Worm (Caenorhabditis elegans) whole organism, late embryonic: Measurements from ENCODE around the gene T02E9.6.

Experiments used
- C08G9.2 ChIP-seq: sonication (generic microtip); optimal IDR thresholded peaks from 2 replicates; lab custom pipeline; 2016; ENCODE audit warnings: mild to moderate bottlenecking, missing genetic modification characterization, moderate library complexity, missing compliant biosample characterization
- C38D4.7 ChIP-seq: fragments of 200-800 bp; sonication (Bioruptor generic); optimal IDR thresholded peaks from 2 replicates; lab custom pipeline; 2018; ENCODE audit warnings: mild to moderate bottlenecking, missing genetic modification characterization, moderate library complexity, missing compliant biosample characterization
- F13H6.1 ChIP-seq: sonication (generic microtip); optimal IDR thresholded peaks from 2 replicates; lab custom pipeline; 2016; ENCODE audit warnings: missing genetic modification characterization, missing compliant biosample characterization
- K09A11.1 ChIP-seq: sonication (generic microtip); optimal IDR thresholded peaks from 2 replicates; lab custom pipeline; 2017; ENCODE audit warnings: antibody characterized with exemption, mild to moderate bottlenecking, missing genetic modification characterization, missing compliant biosample characterization; ENCODE audit not compliant: insufficient read depth
- T23F11.4 ChIP-seq: fragments of 200-800 bp; sonication (Bioruptor generic); optimal IDR thresholded peaks from 2 replicates; lab custom pipeline; 2018; ENCODE audit warnings: mild to moderate bottlenecking, missing genetic modification characterization, missing compliant biosample characterization
- ahr-1 ChIP-seq: sonication (generic microtip); optimal IDR thresholded peaks from 2 replicates; lab custom pipeline; 2016; ENCODE audit warnings: missing genetic modification characterization, missing compliant biosample characterization
- ama-1 ChIP-seq: fragments of 150-350 bp; optimal IDR thresholded peaks from 2 replicates; lab custom pipeline; 2014
- ceh-14 ChIP-seq: sonication (generic microtip); optimal IDR thresholded peaks from 2 replicates; lab custom pipeline; 2016; ENCODE audit warnings: missing genotype, missing genetic modification characterization, missing compliant biosample characterization
- ceh-18 ChIP-seq: sonication (generic microtip); optimal IDR thresholded peaks from 2 replicates; lab custom pipeline; 2016; ENCODE audit warnings: missing genetic modification characterization, missing compliant biosample characterization
- ceh-19 ChIP-seq: fragments of 200-800 bp; sonication (Bioruptor generic); optimal IDR thresholded peaks from 2 replicates; lab custom pipeline; 2018; ENCODE audit warnings: mild to moderate bottlenecking, missing genetic modification characterization, missing compliant biosample characterization
- ceh-22 ChIP-seq: sonication (generic microtip); optimal IDR thresholded peaks from 2 replicates; lab custom pipeline; 2017; ENCODE audit warnings: missing biosample characterization, missing genetic modification characterization
- ceh-24 ChIP-seq: sonication (generic microtip); optimal IDR thresholded peaks from 2 replicates; lab custom pipeline; 2016; ENCODE audit warnings: mild to moderate bottlenecking, missing genetic modification characterization, missing compliant biosample characterization
- ceh-30 ChIP-seq: fragments of 150-350 bp; optimal IDR thresholded peaks from 2 replicates; lab custom pipeline; 2014; ENCODE audit warnings: missing biosample characterization, missing genetic modification characterization
- ceh-34 ChIP-seq: sonication (generic microtip); optimal IDR thresholded peaks from 2 replicates; lab custom pipeline; 2016; ENCODE audit warnings: mild to moderate bottlenecking, missing genetic modification characterization, missing compliant biosample characterization
- ceh-45 ChIP-seq: fragments of 200-800 bp; sonication (Bioruptor generic); IDR thresholded peaks from 2 replicates; pipeline ENCODE4 v1.3.6; 2022; ENCODE audit warnings: missing genetic modification reagents, missing genetic modification characterization, missing compliant biosample characterization
- ceh-48 ChIP-seq: sonication (generic microtip); optimal IDR thresholded peaks from 2 replicates; lab custom pipeline; 2016; ENCODE audit warnings: missing genetic modification characterization, inconsistent platforms, missing compliant biosample characterization
- che-1 ChIP-seq: sonication (generic microtip); optimal IDR thresholded peaks from 2 replicates; lab custom pipeline; 2016; ENCODE audit warnings: mild to moderate bottlenecking, missing genetic modification characterization, missing compliant biosample characterization
- elt-2 ChIP-seq: sonication (generic microtip); optimal IDR thresholded peaks from 2 replicates; lab custom pipeline; 2016; ENCODE audit warnings: missing genetic modification reagents, missing genetic modification characterization, missing compliant biosample characterization
- elt-4 ChIP-seq: sonication (generic microtip); optimal IDR thresholded peaks from 2 replicates; lab custom pipeline; 2016; ENCODE audit warnings: missing genetic modification characterization, missing compliant biosample characterization
- ets-4 ChIP-seq: sonication (generic microtip); optimal IDR thresholded peaks from 2 replicates; lab custom pipeline; 2016; ENCODE audit warnings: missing genetic modification characterization, missing compliant biosample characterization
- eyg-1 ChIP-seq: sonication (generic microtip); optimal IDR thresholded peaks from 2 replicates; lab custom pipeline; 2016; ENCODE audit warnings: missing genotype, missing genetic modification characterization, missing compliant biosample characterization
- fax-1 ChIP-seq: sonication (generic microtip); optimal IDR thresholded peaks from 2 replicates; lab custom pipeline; 2016; ENCODE audit warnings: missing genotype, missing genetic modification characterization, missing compliant biosample characterization
- fkh-10 ChIP-seq: fragments of 150-350 bp; optimal IDR thresholded peaks from 2 replicates; lab custom pipeline; 2014; ENCODE audit warnings: missing biosample characterization, missing genetic modification reagents, missing genetic modification characterization
- fkh-6 ChIP-seq: sonication (generic microtip); optimal IDR thresholded peaks from 2 replicates; lab custom pipeline; 2016; ENCODE audit warnings: missing genetic modification characterization, missing compliant biosample characterization
- hlh-30 ChIP-seq: sonication (generic microtip); optimal IDR thresholded peaks from 2 replicates; lab custom pipeline; 2017; ENCODE audit warnings: antibody characterized with exemption, missing genetic modification characterization, missing compliant biosample characterization; ENCODE audit not compliant: insufficient read depth
- hlh-8 ChIP-seq: sonication (generic microtip); optimal IDR thresholded peaks from 2 replicates; lab custom pipeline; 2016; ENCODE audit warnings: missing genotype, missing genetic modification characterization, missing compliant biosample characterization
- lin-11 ChIP-seq: fragments of 200-800 bp; sonication (Bioruptor generic); optimal IDR thresholded peaks from 2 replicates; lab custom pipeline; 2018; ENCODE audit warnings: mild to moderate bottlenecking, missing genetic modification characterization, missing compliant biosample characterization
- npax-4 ChIP-seq: sonication (generic microtip); optimal IDR thresholded peaks from 2 replicates; lab custom pipeline; 2016; ENCODE audit warnings: missing genetic modification characterization, missing compliant biosample characterization
- odd-2 ChIP-seq: sonication (generic microtip); optimal IDR thresholded peaks from 2 replicates; lab custom pipeline; 2017; ENCODE audit warnings: antibody characterized with exemption, mild to moderate bottlenecking, missing genetic modification characterization, missing compliant biosample characterization
- pag-3 ChIP-seq: sonication (generic microtip); optimal IDR thresholded peaks from 2 replicates; lab custom pipeline; 2016; ENCODE audit warnings: missing compliant biosample characterization, missing genetic modification characterization, borderline replicate concordance
- pat-9 ChIP-seq: fragments of 200-800 bp; sonication (Bioruptor generic); optimal IDR thresholded peaks from 2 replicates; lab custom pipeline; 2018; ENCODE audit warnings: mild to moderate bottlenecking, missing genetic modification characterization, moderate library complexity, missing compliant biosample characterization
- pha-4 ChIP-seq: fragments of 150-350 bp; optimal IDR thresholded peaks from 2 replicates; lab custom pipeline; 2018; ENCODE audit warnings: missing biosample characterization, missing genetic modification reagents, missing genetic modification characterization
- pqm-1 ChIP-seq: sonication (generic microtip); optimal IDR thresholded peaks from 2 replicates; lab custom pipeline; 2016; ENCODE audit warnings: missing genetic modification characterization, missing compliant biosample characterization
- ref-2 ChIP-seq: sonication (generic microtip); optimal IDR thresholded peaks from 2 replicates; lab custom pipeline; 2016; ENCODE audit warnings: missing genetic modification characterization, missing compliant biosample characterization
- rnt-1 ChIP-seq: sonication (generic microtip); optimal IDR thresholded peaks from 2 replicates; lab custom pipeline; 2016; ENCODE audit warnings: missing genetic modification characterization, missing compliant biosample characterization
- sdc-2 ChIP-seq: sonication (generic microtip); optimal IDR thresholded peaks from 2 replicates; lab custom pipeline; 2016; ENCODE audit warnings: missing genotype, missing genetic modification characterization, missing compliant biosample characterization
- sox-2 ChIP-seq: fragments of 200-800 bp; sonication (Bioruptor generic); IDR thresholded peaks from 2 replicates; pipeline ENCODE4 v1.3.6; 2022; ENCODE audit warnings: missing genetic modification reagents, missing genetic modification characterization, missing compliant biosample characterization
- syd-9 ChIP-seq: sonication (generic microtip); optimal IDR thresholded peaks from 2 replicates; lab custom pipeline; 2016; ENCODE audit warnings: mild to moderate bottlenecking, missing genetic modification characterization, moderate library complexity, missing compliant biosample characterization
- tbx-2 ChIP-seq: sonication (generic microtip); optimal IDR thresholded peaks from 2 replicates; lab custom pipeline; 2016; ENCODE audit warnings: missing genetic modification characterization, missing compliant biosample characterization
- ttx-3 ChIP-seq: sonication (generic microtip); optimal IDR thresholded peaks from 2 replicates; lab custom pipeline; 2016; ENCODE audit warnings: missing genetic modification reagents, missing genetic modification characterization, missing compliant biosample characterization
- unc-3 ChIP-seq, 2 experiments: fragments of 200-800 bp in 1 of 2; sonication (Bioruptor generic) in 1 of 2; sonication (generic microtip) in 1 of 2; conservative IDR thresholded peaks in 1 of 2; optimal IDR thresholded peaks in 1 of 2; 2 replicates each; pipeline versions ENCODE4 v1.3.6 to Lab custom; 2016 to 2022; ENCODE audit warnings: missing compliant biosample characterization in 2 of 2, missing genetic modification characterization in 2 of 2, missing genetic modification reagents in 1 of 2
- unc-42 ChIP-seq: sonication (generic microtip); optimal IDR thresholded peaks from 2 replicates; lab custom pipeline; 2016; ENCODE audit warnings: missing genotype, missing genetic modification characterization, missing compliant biosample characterization
- unc-55 ChIP-seq: sonication (generic microtip); optimal IDR thresholded peaks from 2 replicates; lab custom pipeline; 2017; ENCODE audit warnings: missing biosample characterization, missing genetic modification reagents, missing genetic modification characterization
- unc-86 ChIP-seq: sonication (generic microtip); optimal IDR thresholded peaks from 2 replicates; lab custom pipeline; 2016; ENCODE audit warnings: missing genetic modification characterization, missing compliant biosample characterization
- zip-5 ChIP-seq: sonication (generic microtip); optimal IDR thresholded peaks from 2 replicates; lab custom pipeline; 2016; ENCODE audit warnings: missing genetic modification characterization, missing compliant biosample characterization

The T02E9.6 gene

DNA sequence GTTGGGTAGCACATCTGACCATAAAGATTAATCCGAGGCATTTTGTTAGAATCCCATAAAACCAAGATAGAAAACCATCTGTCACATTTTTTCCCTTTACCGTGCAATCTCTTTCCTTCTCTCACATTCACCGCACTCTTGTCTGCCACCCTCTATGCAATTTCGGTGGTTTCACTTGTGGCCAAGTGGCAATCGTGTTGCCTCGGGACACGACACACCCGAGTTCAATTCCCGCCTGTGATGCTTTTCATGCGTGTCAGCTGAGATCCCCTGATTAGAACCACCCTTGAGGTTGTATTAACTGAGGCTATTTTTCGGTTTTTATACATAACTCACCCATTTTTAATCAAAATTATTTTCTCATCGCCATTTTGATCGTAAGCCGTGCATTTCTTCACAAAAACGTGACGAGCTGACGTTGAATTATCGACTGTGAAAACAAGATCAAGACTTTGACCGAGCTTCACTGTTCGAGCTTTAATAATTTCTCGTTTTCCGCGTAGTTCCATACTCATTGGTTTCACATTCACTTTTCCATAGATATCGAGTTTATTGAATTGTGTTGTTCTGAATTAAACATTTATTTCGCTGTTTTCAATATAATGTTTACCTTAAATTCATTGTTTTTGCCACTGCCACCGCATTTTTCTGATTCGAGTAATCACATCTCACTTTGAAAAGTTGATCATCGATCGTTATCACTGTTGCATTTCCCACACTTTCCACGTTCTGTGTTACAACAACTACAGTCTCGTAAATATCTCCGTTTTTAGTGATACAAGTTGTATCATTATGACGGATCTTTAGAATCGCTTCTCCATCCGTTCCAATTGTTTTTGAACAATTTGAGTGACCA is 19.8 kb downstream of the T02E9.6 start (continued):
- peak; percentile 97 for TF ChIP-seq syd-9 (tag; lab: Kevin White, UChicago)
- peak; percentile 100 for TF ChIP-seq T23F11.4
- TF ChIP-seq pat-9 (tag; lab: Kevin White, UChicago): peak; percentile 100
- peak; percentile 96 for TF ChIP-seq fkh-6
- TF ChIP-seq K09A11.1: peak; percentile 98
- peak; percentile 98 for TF ChIP-seq sox-2 (GFP tag; lab: Robert Waterston, UW)
- peak; percentile 91 for TF ChIP-seq odd-2 (tag; lab: Kevin White, UChicago)
- peak; percentile 99 for TF ChIP-seq ttx-3 (tag; lab: Kevin White, UChicago)
- TF ChIP-seq ama-1 (lab: Kevin White, UChicago): no peak
- peak; percentile 96 for TF ChIP-seq fax-1 (tag; lab: Kevin White, UChicago)
- TF ChIP-seq ceh-19 (GFP tag; lab: Kevin White, UChicago): peak; percentile 99
- TF ChIP-seq ceh-14 (tag; lab: Kevin White, UChicago): peak; percentile 99
- peak; percentile 96 for TF ChIP-seq ceh-18 (tag; lab: Kevin White, UChicago)
- TF ChIP-seq unc-42 (tag; lab: Kevin White, UChicago): peak; percentile 86
- TF ChIP-seq npax-4: peak; percentile 97
- TF ChIP-seq che-1 (tag; lab: Kevin White, UChicago): peak; percentile 98
- TF ChIP-seq ceh-48 (tag; lab: Kevin White, UChicago): peak; percentile 98
- peak; percentile 97 for TF ChIP-seq hlh-8
- TF ChIP-seq elt-2 (tag; lab: Kevin White, UChicago): peak; percentile 100
- peak; percentile 97 for TF ChIP-seq ref-2 (tag; lab: Kevin White, UChicago)
- TF ChIP-seq unc-3 (GFP tag; conservative IDR thresholded peaks at IDR 0.05; lab: Robert Waterston, UW): peak; percentile 99
- TF ChIP-seq unc-3 (tag; optimal IDR thresholded peaks at IDR 0.05; lab: Kevin White, UChicago): peak; percentile 95
- peak; percentile 97 for TF ChIP-seq C38D4.7 (GFP tag; lab: Kevin White, UChicago)
- peak; percentile 99 for TF ChIP-seq ceh-34
- peak; percentile 96 for TF ChIP-seq ceh-30
- TF ChIP-seq lin-11 (tag; lab: Kevin White, UChicago): peak; percentile 97
- TF ChIP-seq rnt-1 (tag; lab: Kevin White, UChicago): peak; percentile 98
- peak; percentile 97 for TF ChIP-seq elt-4 (tag; lab: Kevin White, UChicago)
- peak; percentile 94 for TF ChIP-seq ets-4 (tag; lab: Kevin White, UChicago)
- TF ChIP-seq zip-5 (tag; lab: Kevin White, UChicago): peak; percentile 90
- TF ChIP-seq ahr-1 (tag; lab: Kevin White, UChicago): peak; percentile 96
- peak; percentile 92 for TF ChIP-seq pag-3
- no peak for TF ChIP-seq pha-4 (tag; lab: Kevin White, UChicago)
- peak; percentile 99 for TF ChIP-seq C08G9.2
- TF ChIP-seq ceh-45: peak; percentile 99
- peak; percentile 97 for TF ChIP-seq ceh-22 (tag; lab: Kevin White, UChicago)
- TF ChIP-seq, all 69 proteins: peak for 66

DNA sequence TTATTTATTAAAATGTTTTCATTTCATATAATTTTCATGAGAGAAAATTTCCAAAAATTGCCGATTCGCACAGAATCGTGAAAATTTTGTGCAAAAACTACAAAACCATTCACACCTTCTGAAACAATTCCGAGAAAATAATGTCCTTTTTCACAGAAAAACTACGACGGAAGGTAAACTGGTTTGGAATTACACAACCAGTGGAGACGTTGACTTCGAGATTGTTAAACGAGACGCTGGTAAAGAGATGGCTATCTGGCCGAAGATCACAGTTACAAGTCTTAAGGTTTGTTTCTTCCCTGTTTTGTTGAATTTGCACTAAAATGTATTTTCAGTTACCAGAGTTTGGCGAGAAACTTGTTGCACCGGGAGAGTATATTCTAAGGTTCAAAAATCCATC is 21.2 kb downstream of the T02E9.6 start:
- TF ChIP-seq sdc-2 (tag; lab: Kevin White, UChicago): no peak
- TF ChIP-seq tbx-2: no peak
- TF ChIP-seq ets-4 (tag; lab: Kevin White, UChicago): no peak
- no peak for TF ChIP-seq eyg-1 (tag; lab: Kevin White, UChicago)
- TF ChIP-seq K09A11.1: no peak
- TF ChIP-seq F13H6.1 (tag; lab: Kevin White, UChicago): no peak
- no peak for TF ChIP-seq odd-2 (tag; lab: Kevin White, UChicago)
- TF ChIP-seq hlh-30 (tag; lab: Kevin White, UChicago): no peak
- no peak for TF ChIP-seq unc-55 (GFP tag; lab: Kevin White, UChicago)
- TF ChIP-seq pqm-1: no peak
- no peak for TF ChIP-seq fkh-10 (GFP tag; lab: Kevin White, UChicago)
- TF ChIP-seq unc-86 (tag; lab: Kevin White, UChicago): no peak
- TF ChIP-seq ceh-24 (tag; lab: Kevin White, UChicago): no peak
- no peak for TF ChIP-seq unc-3 (GFP tag; conservative IDR thresholded peaks at IDR 0.05; lab: Robert Waterston, UW)
- TF ChIP-seq unc-3 (tag; optimal IDR thresholded peaks at IDR 0.05; lab: Kevin White, UChicago): no peak
